Fruit fly (Drosophila melanogaster) whole organism, adult: ENCODE measurements around the gene CG15641.

Experiments used
- CG11617 ChIP-seq: fragments of 200-800 bp; sonication (Bioruptor generic); optimal IDR thresholded peaks from 2 replicates; lab custom pipeline; 2017; ENCODE audit warnings: mild to moderate bottlenecking, missing biosample characterization, missing genetic modification reagents, missing genetic modification characterization
- CG12768 ChIP-seq: fragments of 200-800 bp; sonication (Bioruptor generic); optimal IDR thresholded peaks from 2 replicates; lab custom pipeline; 2017; ENCODE audit warnings: missing biosample characterization, missing genetic modification characterization, mild to moderate bottlenecking, moderate library complexity, missing genetic modification reagents
- CG14711 ChIP-seq: fragments of 200-800 bp; sonication (Bioruptor generic); optimal IDR thresholded peaks from 2 replicates; lab custom pipeline; 2018; ENCODE audit warnings: missing biosample characterization, mild to moderate bottlenecking, missing genetic modification characterization, moderate library complexity
- CG1620 ChIP-seq: fragments of 200-800 bp; sonication (Bioruptor generic); optimal IDR thresholded peaks from 2 replicates; lab custom pipeline; 2016; ENCODE audit warnings: missing biosample characterization, missing genetic modification characterization
- CG33017 ChIP-seq: fragments of 200-800 bp; sonication (Bioruptor generic); optimal IDR thresholded peaks from 2 replicates; lab custom pipeline; 2018; ENCODE audit warnings: missing biosample characterization, mild to moderate bottlenecking, missing genetic modification characterization, moderate library complexity
- CG5204 ChIP-seq: fragments of 200-800 bp; sonication (Bioruptor generic); optimal IDR thresholded peaks from 2 replicates; lab custom pipeline; 2016; ENCODE audit warnings: missing biosample characterization, missing genetic modification characterization
- CG7045 ChIP-seq: fragments of 200-800 bp; sonication (Bioruptor generic); optimal IDR thresholded peaks from 2 replicates; lab custom pipeline; 2017; ENCODE audit warnings: missing biosample characterization, mild to moderate bottlenecking, missing genetic modification characterization
- CG7101 ChIP-seq: fragments of 200-800 bp; sonication (Bioruptor generic); optimal IDR thresholded peaks from 2 replicates; lab custom pipeline; 2018; ENCODE audit warnings: missing biosample characterization, mild to moderate bottlenecking, missing genetic modification characterization, moderate library complexity
- Clk ChIP-seq: fragments of 200-800 bp; sonication (Bioruptor generic); optimal IDR thresholded peaks from 2 replicates; lab custom pipeline; 2017; ENCODE audit warnings: missing biosample characterization, missing genetic modification characterization
- Crg-1 ChIP-seq: fragments of 200-800 bp; sonication (Bioruptor generic); optimal IDR thresholded peaks from 2 replicates; lab custom pipeline; 2016; ENCODE audit warnings: missing biosample characterization, missing genetic modification characterization
- Hr96 ChIP-seq: fragments of 200-800 bp; sonication (Bioruptor generic); optimal IDR thresholded peaks from 2 replicates; lab custom pipeline; 2016; ENCODE audit warnings: missing biosample characterization, missing genetic modification characterization
- Mnt ChIP-seq: fragments of 200-800 bp; sonication (Bioruptor generic); optimal IDR thresholded peaks from 2 replicates; lab custom pipeline; 2016; ENCODE audit warnings: missing biosample characterization, mild to moderate bottlenecking, missing genetic modification characterization
- bab1 ChIP-seq: fragments of 200-800 bp; sonication (Bioruptor generic); optimal IDR thresholded peaks from 3 replicates; lab custom pipeline; 2019; ENCODE audit warnings: missing biosample characterization, mild to moderate bottlenecking, missing genetic modification characterization, moderate library complexity
- cic ChIP-seq: fragments of 200-800 bp; sonication (Bioruptor generic); optimal IDR thresholded peaks from 2 replicates; lab custom pipeline; 2017; ENCODE audit warnings: missing biosample characterization, mild to moderate bottlenecking, missing genetic modification characterization, moderate library complexity
- cnc ChIP-seq, 2 experiments: fragments of >200 bp; optimal IDR thresholded peaks; 2 replicates each; lab custom pipeline; 2017
- kay ChIP-seq: fragments of 200-800 bp; sonication (Bioruptor generic); peaks from one replicate; lab custom pipeline; 2016; ENCODE audit warnings: missing biosample characterization, missing genetic modification characterization, borderline replicate concordance
- ovo ChIP-seq: fragments of 200-800 bp; sonication (Bioruptor generic); optimal IDR thresholded peaks from 2 replicates; lab custom pipeline; 2016; ENCODE audit warnings: missing biosample characterization, missing genetic modification characterization
- pad ChIP-seq: fragments of 200-800 bp; sonication (Bioruptor generic); optimal IDR thresholded peaks from 3 replicates; lab custom pipeline; 2017; ENCODE audit warnings: missing biosample characterization, missing genetic modification characterization, mild to moderate bottlenecking, moderate library complexity, missing genetic modification reagents
- tj ChIP-seq: fragments of 200-800 bp; sonication (Bioruptor generic); optimal IDR thresholded peaks from 3 replicates; lab custom pipeline; 2017; ENCODE audit warnings: missing biosample characterization, mild to moderate bottlenecking, missing genetic modification characterization, moderate library complexity
- toe ChIP-seq: fragments of 200-800 bp; sonication (Bioruptor generic); optimal IDR thresholded peaks from 2 replicates; lab custom pipeline; 2016; ENCODE audit warnings: missing biosample characterization, missing genetic modification characterization

The CG15641 gene

dm6 chrX:15467402-15467941, at the start of gene CG15641, which contains the start of gene CG15642:
CG15641 (plus strand) TSS chrX:15467891.
CG15642 (minus strand) TSS chrX:15467757.
- TF ChIP-seq Crg-1 (GFP tag; lab: Kevin White, UChicago) (no peak), cic (GFP tag; lab: Kevin White, UChicago) (no peak), Mnt (GFP tag; lab: Kevin White, UChicago) (no peak), CG7101 (no peak), toe (GFP tag; lab: Kevin White, UChicago) (no peak), kay (no peak), ovo (GFP tag; lab: Kevin White, UChicago) (no peak), bab1 (GFP tag; lab: Kevin White, UChicago) (no peak), CG5204 (GFP tag; lab: Kevin White, UChicago) (no peak), tj (no peak), CG33017 (no peak), CG7045 (GFP tag; lab: Kevin White, UChicago) (no peak), Clk (no peak), CG12768 (no peak)

- TF ChIP-seq CG7045 (GFP tag; lab: Kevin White, UChicago), result no peak
- TF ChIP-seq CG14711 (tag; lab: Kevin White, UChicago), result no peak
- TF ChIP-seq Crg-1 (GFP tag; lab: Kevin White, UChicago), result no peak
- no peak for TF ChIP-seq Mnt (GFP tag; lab: Kevin White, UChicago)
- no peak for TF ChIP-seq cnc (optimal IDR thresholded peaks at IDR 0.05; lab: Kevin White, UChicago)
- no peak for TF ChIP-seq Clk
- TF ChIP-seq CG7101, result no peak
- TF ChIP-seq tj, result no peak
These were observed 26.4 kb upstream of the CG15641 start, which contains the start of gene Cngl for dm6 chrX:15441245-15441644. Cngl (minus strand) TSS chrX:15441252.

- TF ChIP-seq CG7101 (no peak), cnc (optimal IDR thresholded peaks at IDR 0.05; lab: Kevin White, UChicago) (no peak), CG11617 (GFP tag; lab: Kevin White, UChicago) (no peak), CG14711 (tag; lab: Kevin White, UChicago) (no peak), Crg-1 (GFP tag; lab: Kevin White, UChicago) (no peak), CG12768 (no peak), Mnt (GFP tag; lab: Kevin White, UChicago) (no peak), kay (no peak), bab1 (GFP tag; lab: Kevin White, UChicago) (no peak), ovo (GFP tag; lab: Kevin White, UChicago) (no peak), CG7045 (GFP tag; lab: Kevin White, UChicago) (no peak), toe (GFP tag; lab: Kevin White, UChicago) (no peak), tj (no peak)
These were observed 24.2 kb upstream of the CG15641 start for dm6 chrX:15443502-15443901.

- TF ChIP-seq pad (GFP tag; lab: Kevin White, UChicago) (no peak), ovo (GFP tag; lab: Kevin White, UChicago) (no peak), CG7045 (GFP tag; lab: Kevin White, UChicago) (no peak), CG14711 (tag; lab: Kevin White, UChicago) (no peak), CG12768 (no peak), Mnt (GFP tag; lab: Kevin White, UChicago) (no peak), toe (GFP tag; lab: Kevin White, UChicago) (no peak), kay (no peak)
These were observed 19.6 kb upstream of the CG15641 start for dm6 chrX:15448136-15448535.

dm6 chrX:15448809-15449208, 18.9 kb upstream of the CG15641 start:
- TF ChIP-seq CG33017 (no peak), CG1620 (GFP tag; lab: Kevin White, UChicago) (no peak), cnc (optimal IDR thresholded peaks at IDR 0.05; lab: Kevin White, UChicago) (no peak)

- peak in 1 of 2 experiments; percentile 35 for TF ChIP-seq cnc (optimal IDR thresholded peaks at IDR 0.05; lab: Kevin White, UChicago)
- TF ChIP-seq ovo (GFP tag; lab: Kevin White, UChicago), result no peak
- peak; percentile 40 for TF ChIP-seq CG5204 (GFP tag; lab: Kevin White, UChicago)
- TF ChIP-seq cic (GFP tag; lab: Kevin White, UChicago), result no peak
- no peak for TF ChIP-seq pad (GFP tag; lab: Kevin White, UChicago)
- TF ChIP-seq toe (GFP tag; lab: Kevin White, UChicago), result peak; percentile 23
- TF ChIP-seq kay, result peak; percentile 51
- TF ChIP-seq tj, result no peak
- TF ChIP-seq CG7045 (GFP tag; lab: Kevin White, UChicago), result no peak
- TF ChIP-seq Hr96 (GFP tag; lab: Kevin White, UChicago), result peak; percentile 31
- no peak for TF ChIP-seq Mnt (GFP tag; lab: Kevin White, UChicago)
- no peak for TF ChIP-seq CG12768
- peak; percentile 11 for TF ChIP-seq Crg-1 (GFP tag; lab: Kevin White, UChicago)
- TF ChIP-seq CG14711 (tag; lab: Kevin White, UChicago), result no peak
- peak; percentile 11 for TF ChIP-seq CG7101
- TF ChIP-seq bab1 (GFP tag; lab: Kevin White, UChicago), result no peak
- peak; percentile 37 for TF ChIP-seq CG11617 (GFP tag; lab: Kevin White, UChicago)
These were observed 18.0 kb upstream of the CG15641 start, which contains the start of the genes Scamp and Ahcy for dm6 chrX:15449490-15450326. Scamp (minus strand) TSS chrX:15449883. Ahcy (plus strand) TSS chrX:15450261.
